Fruit fly (Drosophila melanogaster) whole organism: ENCODE data around the gene cort.
A peak's percentile ranks its signal among the peaks of the same experiment; 100 is the strongest.

ENCODE experiments used
- CG8478 ChIP-seq: fragments of >200 bp; optimal IDR thresholded peaks from 2 replicates; lab custom pipeline; 2018; ENCODE audit warnings: inconsistent platforms
- Dll ChIP-seq: fragments of >200 bp; optimal IDR thresholded peaks from 2 replicates; lab custom pipeline; 2017
- EcR ChIP-seq, 2 experiments: fragments of >200 bp; optimal IDR thresholded peaks; 2 replicates each; lab custom pipeline; 2017; ENCODE audit warnings: missing biosample characterization in 2 of 2, missing genetic modification characterization in 2 of 2, missing genetic modification reagents in 2 of 2
- pan ChIP-seq: fragments of >200 bp; optimal IDR thresholded peaks from 2 replicates; lab custom pipeline; 2017
- psq ChIP-seq: fragments of >200 bp; optimal IDR thresholded peaks from 2 replicates; lab custom pipeline; 2017
- usp ChIP-seq: fragments of >200 bp; optimal IDR thresholded peaks from 2 replicates; lab custom pipeline; 2017; ENCODE audit warnings: missing biosample characterization, missing genetic modification characterization, mixed read lengths

Gene cort

DNA sequence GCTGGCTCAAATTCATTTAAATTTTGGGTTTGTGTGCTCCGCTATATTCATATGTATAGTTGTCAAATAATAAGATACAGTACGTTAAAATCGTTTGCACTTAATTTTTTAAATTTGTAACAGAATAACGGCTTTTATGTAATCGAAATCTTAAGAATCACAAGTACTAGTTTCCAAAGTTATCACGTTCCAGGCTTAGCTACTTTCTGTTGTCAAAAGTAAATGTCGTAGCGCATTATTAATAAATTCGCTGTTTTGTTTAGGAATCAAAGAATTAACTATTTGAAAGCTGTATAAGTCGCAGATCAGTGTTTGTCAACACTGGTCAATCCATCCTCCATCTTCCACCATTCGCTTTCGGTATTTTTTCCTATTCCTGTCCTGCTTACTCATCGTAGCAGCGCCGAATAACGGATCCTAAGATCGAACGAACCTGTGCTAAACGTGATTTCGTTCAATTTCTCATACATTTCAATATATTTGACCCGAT, 12.8 kb downstream of the cort start, which contains the start of the genes CG13771, CG34310 and cup:
TSS of gene CG13771 (minus strand) at position 51 of the 490 bp plus-strand sequence.
TSS of gene CG34310 (plus strand) at position 103 of the 490 bp plus-strand sequence.
TSS of gene cup (plus strand) at position 103 of the 490 bp plus-strand sequence.
- TF ChIP-seq psq (lab: Kevin White, UChicago) (no peak), pan (lab: Kevin White, UChicago) (no peak), CG8478 (lab: Kevin White, UChicago) (no peak), usp (GFP tag; lab: Kevin White, UChicago) (no peak), Dll (lab: Kevin White, UChicago) (no peak), EcR (GFP tag; optimal IDR thresholded peaks at IDR 0.05; lab: Kevin White, UChicago) (no peak)

- peak; percentile 54 for TF ChIP-seq pan (lab: Kevin White, UChicago)
- no peak for TF ChIP-seq Dll (lab: Kevin White, UChicago)
Measured at dm6 chr2L:6657969-6658748, 18.3 kb downstream of the cort start, which contains the start of the genes CG31636 and Ube4A. Gene CG31636, minus strand, starts transcription at chr2L:6658152. Gene Ube4A, plus strand, starts transcription at chr2L:6658517.

DNA sequence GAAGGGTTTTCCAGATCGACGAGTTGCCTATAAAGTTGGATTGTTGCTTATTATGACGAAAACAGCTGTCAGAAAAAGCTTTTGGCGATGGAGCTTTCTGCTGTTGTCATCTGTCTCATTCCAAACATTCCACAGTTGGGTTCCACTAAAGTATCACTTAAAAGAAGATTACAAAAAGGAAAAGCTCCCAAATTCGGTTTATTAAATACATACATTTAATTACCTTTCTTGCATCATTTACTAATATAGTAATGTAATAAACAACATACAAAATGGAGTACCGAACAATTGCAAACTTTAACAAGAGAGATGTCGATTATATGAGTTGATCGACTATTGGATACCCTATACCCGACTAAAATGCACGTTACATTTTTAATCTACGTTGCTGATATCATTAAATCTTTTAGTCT, 20.2 kb downstream of the cort start, which contains the start of gene CG31633:
TSS of gene CG31633 (minus strand) at position 58 of the 413 bp plus-strand sequence.
- TF ChIP-seq EcR (GFP tag; optimal IDR thresholded peaks at IDR 0.05; lab: Kevin White, UChicago) (no peak), usp (GFP tag; lab: Kevin White, UChicago) (no peak), Dll (lab: Kevin White, UChicago) (no peak), CG8478 (lab: Kevin White, UChicago) (no peak), pan (lab: Kevin White, UChicago) (no peak), psq (lab: Kevin White, UChicago) (no peak)

- TF ChIP-seq CG8478 (lab: Kevin White, UChicago), result no peak
- no peak for TF ChIP-seq Dll (lab: Kevin White, UChicago)
- TF ChIP-seq psq (lab: Kevin White, UChicago), result no peak
Measured at dm6 chr2L:6649085-6649754, 27.2 kb downstream of the cort start, which contains the start of the genes CG31635 and Tango1. Gene CG31635, minus strand, starts transcription at chr2L:6649114. Gene Tango1, plus strand, starts transcription at chr2L:6649388.

- TF ChIP-seq pan (lab: Kevin White, UChicago) (no peak), psq (lab: Kevin White, UChicago) (no peak), CG8478 (lab: Kevin White, UChicago) (no peak), EcR (GFP tag; optimal IDR thresholded peaks at IDR 0.05; lab: Kevin White, UChicago) (no peak)
Measured at dm6 chr2L:6648163-6648628, 28.2 kb downstream of the cort start.

DNA sequence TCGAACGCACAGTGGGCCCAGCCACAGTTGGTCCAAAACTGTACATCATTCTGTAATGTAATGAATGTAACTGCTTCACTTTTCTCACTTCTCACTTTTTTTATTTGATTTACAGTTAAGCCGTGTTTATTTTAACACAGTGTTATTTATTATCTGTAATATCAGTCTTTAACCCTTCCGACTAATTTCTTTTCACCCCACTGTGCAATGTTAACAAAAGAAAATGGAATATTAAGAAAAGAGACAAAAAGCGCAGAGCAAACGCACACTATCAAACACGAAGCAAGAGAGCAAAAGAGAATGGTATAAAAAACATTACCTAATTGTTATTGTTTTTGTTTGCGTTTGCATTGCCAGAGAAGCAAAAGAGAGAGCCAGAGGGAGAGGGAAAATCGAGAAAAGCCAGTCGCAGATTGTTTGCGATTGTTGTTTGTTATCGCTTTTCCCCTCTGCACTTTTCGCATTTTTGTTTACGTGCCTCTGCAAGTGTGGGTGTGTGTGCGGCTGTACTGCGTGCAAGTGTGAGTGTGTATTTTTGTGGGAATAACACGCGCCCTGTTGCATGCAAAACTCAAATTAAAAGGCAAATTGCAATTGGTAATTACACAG, 29.2 kb downstream of the cort start:
- TF ChIP-seq EcR (GFP tag; optimal IDR thresholded peaks at IDR 0.05; lab: Kevin White, UChicago), result no peak

DNA sequence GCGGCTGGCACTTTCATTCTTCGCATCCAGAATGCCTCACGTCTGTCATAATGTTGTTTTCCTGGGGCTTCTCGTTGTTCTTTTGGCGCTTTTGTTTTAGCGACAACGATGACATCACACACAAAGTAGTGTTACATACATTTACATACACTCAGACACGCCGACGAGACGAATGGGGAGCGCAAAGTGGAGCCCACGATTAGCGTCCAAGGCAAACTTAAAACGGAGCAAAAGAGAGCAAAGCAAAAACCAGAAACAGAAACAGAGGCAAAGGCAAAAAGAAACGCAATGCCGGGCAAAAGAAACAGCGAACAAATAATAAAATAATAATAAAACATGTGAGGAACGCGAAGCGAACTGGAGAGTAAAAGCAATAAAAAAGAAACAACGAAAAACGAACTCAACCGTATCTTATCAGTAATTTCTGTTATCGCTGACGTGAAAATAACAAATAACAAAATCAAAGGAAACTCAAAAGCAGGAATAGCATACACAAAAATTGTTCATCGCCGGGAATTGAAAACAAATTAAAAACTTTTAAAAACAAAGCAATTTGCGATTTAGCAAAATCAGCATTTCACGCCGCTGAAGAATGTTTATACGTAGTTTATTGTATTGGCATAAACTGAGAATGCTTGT, 31.9 kb downstream of the cort start:
- TF ChIP-seq psq (lab: Kevin White, UChicago) (no peak), usp (GFP tag; lab: Kevin White, UChicago) (no peak), CG8478 (lab: Kevin White, UChicago) (no peak), pan (lab: Kevin White, UChicago) (no peak)

- TF ChIP-seq pan (lab: Kevin White, UChicago) (no peak), usp (GFP tag; lab: Kevin White, UChicago) (no peak), CG8478 (lab: Kevin White, UChicago) (no peak), Dll (lab: Kevin White, UChicago) (no peak), EcR (GFP tag; optimal IDR thresholded peaks at IDR 0.05; lab: Kevin White, UChicago) (no peak), psq (lab: Kevin White, UChicago) (no peak)
Measured at dm6 chr2L:6643218-6643756, 33.1 kb downstream of the cort start.

- TF ChIP-seq psq (lab: Kevin White, UChicago) (no peak), EcR (GFP tag; optimal IDR thresholded peaks at IDR 0.05; lab: Kevin White, UChicago) (no peak), usp (GFP tag; lab: Kevin White, UChicago) (no peak), pan (lab: Kevin White, UChicago) (no peak), CG8478 (lab: Kevin White, UChicago) (no peak), Dll (lab: Kevin White, UChicago) (no peak)
Measured at dm6 chr2L:6632307-6632706, 44.1 kb downstream of the cort start, which contains the start of gene Oatp26F. Gene Oatp26F, minus strand, starts transcription at chr2L:6632407.
